Worm (Caenorhabditis elegans) whole organism, mixed stage, embryonic: Measurements from ENCODE around the gene lec-10.

Experiments used
- nhr-237 ChIP-seq: fragments of 150-350 bp; optimal IDR thresholded peaks from 2 replicates; lab custom pipeline; 2014; ENCODE audit warnings: missing biosample characterization, missing genetic modification characterization
- nhr-28 ChIP-seq: fragments of 150-350 bp; optimal IDR thresholded peaks from 2 replicates; lab custom pipeline; 2014; ENCODE audit warnings: missing biosample characterization, missing genetic modification characterization
- pha-4 ChIP-seq: fragments of 150-350 bp; optimal IDR thresholded peaks from 2 replicates; lab custom pipeline; 2018; ENCODE audit warnings: missing biosample characterization, missing genetic modification reagents, missing genetic modification characterization

DNA sequence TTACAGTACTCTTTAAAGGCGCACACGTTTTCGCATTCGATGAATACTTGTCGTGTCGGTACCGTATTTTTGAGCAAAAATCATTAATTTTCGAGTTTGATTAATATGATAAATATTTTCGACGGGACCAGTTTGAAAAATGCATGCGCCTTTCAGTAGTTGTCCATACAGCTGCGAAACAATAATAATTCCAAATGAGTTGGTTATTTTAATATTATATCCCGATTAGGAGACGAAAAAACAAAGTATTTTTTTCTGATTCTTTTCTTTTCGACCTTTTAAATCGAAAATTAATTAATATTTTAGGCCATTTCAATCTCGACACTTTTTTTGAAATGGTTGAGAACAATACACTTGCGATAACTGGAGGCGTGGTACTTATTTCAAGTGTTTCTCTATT, 50.3 kb downstream of the lec-10 start, which contains the start of gene T05H4.4:
- TF ChIP-seq nhr-28 (tag; lab: Kevin White, UChicago), result no peak
- TF ChIP-seq nhr-237 (tag; lab: Kevin White, UChicago), result no peak
- TF ChIP-seq pha-4 (tag; lab: Kevin White, UChicago), result no peak
